Fruit fly (Drosophila melanogaster): Measurements from ENCODE around the gene pygo.
A peak's percentile ranks its signal among the peaks of the same experiment; 100 is the strongest.

pygo gene

dm6 chr3R:31577351-31577750 lies 3.1 kb downstream of the pygo start:
- no peak for TF ChIP-seq CG17801 (GFP tag; optimal IDR thresholded peaks at IDR 0.05; ENCODE audit: partially characterized antibody)

- TF ChIP-seq CG17801 (GFP tag; optimal IDR thresholded peaks at IDR 0.05; ENCODE audit: partially characterized antibody), result peak; percentile 33
These were observed 8.6 kb downstream of the pygo start, which contains the start of gene gammaCOP for dm6 chr3R:31571885-31572292. TSS of gene gammaCOP (plus strand) at chr3R:31572143.

dm6 chr3R:31566738-31567137 lies 13.8 kb downstream of the pygo start:
- TF ChIP-seq CG17801 (GFP tag; optimal IDR thresholded peaks at IDR 0.05; ENCODE audit: partially characterized antibody), result no peak

dm6 chr3R:31565738-31566137 lies 14.8 kb downstream of the pygo start:
- TF ChIP-seq CG17801 (GFP tag; optimal IDR thresholded peaks at IDR 0.05; ENCODE audit: partially characterized antibody), result no peak

dm6 chr3R:31564588-31564987 lies 15.9 kb downstream of the pygo start:
- no peak for TF ChIP-seq CG17801 (GFP tag; optimal IDR thresholded peaks at IDR 0.05; ENCODE audit: partially characterized antibody)

- TF ChIP-seq CG17801 (GFP tag; optimal IDR thresholded peaks at IDR 0.05; ENCODE audit: partially characterized antibody), result no peak
These were observed 16.3 kb downstream of the pygo start for dm6 chr3R:31564164-31564563.

- no peak for TF ChIP-seq CG17801 (GFP tag; optimal IDR thresholded peaks at IDR 0.05; ENCODE audit: partially characterized antibody)
These were observed 20.7 kb downstream of the pygo start for dm6 chr3R:31559781-31560180.

- no peak for TF ChIP-seq CG17801 (GFP tag; optimal IDR thresholded peaks at IDR 0.05; ENCODE audit: partially characterized antibody)
These were observed 21.7 kb downstream of the pygo start for dm6 chr3R:31558720-31559280.

- TF ChIP-seq CG17801 (GFP tag; optimal IDR thresholded peaks at IDR 0.05; ENCODE audit: partially characterized antibody), result no peak
These were observed 29.6 kb downstream of the pygo start for dm6 chr3R:31550910-31551309.

dm6 chr3R:31548766-31549510 lies 31.6 kb downstream of the pygo start:
- TF ChIP-seq CG17801 (GFP tag; optimal IDR thresholded peaks at IDR 0.05; ENCODE audit: partially characterized antibody), result no peak

dm6 chr3R:31542721-31543120 lies 37.8 kb downstream of the pygo start, which contains the start of gene nyo:
TSS of gene nyo (plus strand) at chr3R:31543032.
- TF ChIP-seq CG17801 (GFP tag; optimal IDR thresholded peaks at IDR 0.05; ENCODE audit: partially characterized antibody), result no peak

dm6 chr3R:31541915-31542314 lies 38.6 kb downstream of the pygo start:
- TF ChIP-seq CG17801 (GFP tag; optimal IDR thresholded peaks at IDR 0.05; ENCODE audit: partially characterized antibody), result no peak

- TF ChIP-seq CG17801 (GFP tag; optimal IDR thresholded peaks at IDR 0.05; ENCODE audit: partially characterized antibody), result no peak
These were observed 52.6 kb downstream of the pygo start for dm6 chr3R:31527875-31528274.

Data from ovary, adult (tissue).